Worm (Caenorhabditis elegans) whole organism, L4 larva: ENCODE data around the gene Y49G5A.1.

Experiments used
- F26F4.8 ChIP-seq: fragments of 200-800 bp; sonication (Bioruptor generic); conservative IDR thresholded peaks from 2 replicates; pipeline ENCODE4 v1.3.6; 2022; ENCODE audit warnings: missing genetic modification characterization, missing compliant biosample characterization
- F37D6.2 ChIP-seq: sonication (generic microtip); optimal IDR thresholded peaks from 2 replicates; lab custom pipeline; 2016; ENCODE audit warnings: mild to moderate bottlenecking, missing genetic modification characterization, missing compliant biosample characterization
- F49E8.2 ChIP-seq: sonication (generic microtip); optimal IDR thresholded peaks from 2 replicates; lab custom pipeline; 2016; ENCODE audit warnings: missing compliant biosample characterization, mild to moderate bottlenecking, missing genetic modification characterization, borderline replicate concordance
- T20F7.1 ChIP-seq: fragments of 200-800 bp; sonication (Bioruptor generic); optimal IDR thresholded peaks from 2 replicates; lab custom pipeline; 2018; ENCODE audit warnings: mild to moderate bottlenecking, missing genetic modification characterization, missing compliant biosample characterization
- T26A8.4 ChIP-seq: fragments of 200-800 bp; sonication (Bioruptor generic); IDR thresholded peaks from 2 replicates; pipeline ENCODE4 v1.3.6; 2022; ENCODE audit warnings: missing genetic modification characterization, missing compliant biosample characterization
- Y105C5A.15 ChIP-seq: fragments of 200-800 bp; sonication (Bioruptor generic); IDR thresholded peaks from 2 replicates; pipeline ENCODE4 v1.3.6; 2022; ENCODE audit warnings: missing genetic modification characterization, missing compliant biosample characterization
- Y5F2A.4 ChIP-seq: fragments of 200-800 bp; sonication (Bioruptor generic); optimal IDR thresholded peaks from 2 replicates; lab custom pipeline; 2018; ENCODE audit warnings: mild to moderate bottlenecking, missing genetic modification characterization, missing compliant biosample characterization
- Y75B8A.6 ChIP-seq: fragments of 200-800 bp; sonication (Bioruptor generic); IDR thresholded peaks from 2 replicates; pipeline ENCODE4 v1.3.6; 2022; ENCODE audit warnings: missing genetic modification reagents, missing genetic modification characterization, missing compliant biosample characterization
- ZK337.2 ChIP-seq: fragments of 200-800 bp; sonication (Bioruptor generic); IDR thresholded peaks from 2 replicates; pipeline ENCODE4 v1.3.6; 2022; ENCODE audit warnings: missing genetic modification reagents, missing genetic modification characterization, missing compliant biosample characterization
- aha-1 ChIP-seq: fragments of 150-350 bp; peaks from one replicate; lab custom pipeline; 2014; ENCODE audit warnings: missing biosample characterization, missing genetic modification characterization
- ama-1 ChIP-seq: fragments of 150-350 bp; optimal IDR thresholded peaks from 2 replicates; lab custom pipeline; 2014; ENCODE audit warnings: inconsistent platforms, mixed read lengths
- arid-1 ChIP-seq: fragments of 200-800 bp; sonication (Bioruptor generic); conservative IDR thresholded peaks from 2 replicates; pipeline ENCODE4 v1.3.6; 2022; ENCODE audit warnings: missing genetic modification reagents, missing genetic modification characterization, missing compliant biosample characterization
- cey-2 ChIP-seq: sonication (generic microtip); optimal IDR thresholded peaks from 3 replicates; lab custom pipeline; 2017; ENCODE audit warnings: missing genetic modification characterization, mild to moderate bottlenecking, missing compliant biosample characterization, antibody characterized with exemption, borderline replicate concordance; ENCODE audit not compliant: insufficient read depth
- ctbp-1 ChIP-seq: fragments of 200-800 bp; sonication (Bioruptor generic); IDR thresholded peaks from 2 replicates; pipeline ENCODE4 v1.3.6; 2022; ENCODE audit warnings: missing genetic modification reagents, missing genetic modification characterization, missing compliant biosample characterization
- daf-16 ChIP-seq, 3 experiments: sonication (generic microtip); optimal IDR thresholded peaks; 2 replicates each; lab custom pipeline; 2016 to 2017; ENCODE audit warnings: missing genetic modification characterization in 3 of 3, missing genetic modification reagents in 3 of 3, mild to moderate bottlenecking in 2 of 3, missing compliant biosample characterization in 2 of 3, missing biosample characterization in 1 of 3, moderate library complexity in 1 of 3
- daf-8 ChIP-seq: fragments of 200-800 bp; sonication (Bioruptor generic); IDR thresholded peaks from 2 replicates; pipeline ENCODE4 v1.3.6; 2022; ENCODE audit warnings: missing genetic modification characterization, missing compliant biosample characterization
- dmd-6 ChIP-seq: fragments of 200-800 bp; sonication (Bioruptor generic); IDR thresholded peaks from 2 replicates; pipeline ENCODE4 v1.3.6; 2022; ENCODE audit warnings: missing genetic modification reagents, missing genetic modification characterization, missing compliant biosample characterization
- dmd-9 ChIP-seq: fragments of 200-800 bp; sonication (Bioruptor generic); IDR thresholded peaks from 2 replicates; pipeline ENCODE4 v1.3.6; 2022; ENCODE audit warnings: missing genetic modification reagents, missing genetic modification characterization, missing compliant biosample characterization
- egl-43 ChIP-seq: fragments of 200-800 bp; sonication (Bioruptor generic); IDR thresholded peaks from 2 replicates; pipeline ENCODE4 v1.3.6; 2022; ENCODE audit warnings: missing genetic modification reagents, missing genetic modification characterization, missing compliant biosample characterization
- hif-1 ChIP-seq, 2 experiments: sonication (generic microtip); optimal IDR thresholded peaks; 2 replicates each; lab custom pipeline; 2016 to 2017; ENCODE audit warnings: missing compliant biosample characterization in 2 of 2, missing genetic modification characterization in 2 of 2, missing genetic modification reagents in 2 of 2, missing genotype in 2 of 2, mild to moderate bottlenecking in 1 of 2
- hlh-30 ChIP-seq: sonication (generic microtip); optimal IDR thresholded peaks from 2 replicates; lab custom pipeline; 2017; ENCODE audit warnings: antibody characterized with exemption, mild to moderate bottlenecking, missing genetic modification characterization, missing compliant biosample characterization; ENCODE audit not compliant: insufficient read depth
- lim-7 ChIP-seq: fragments of 200-800 bp; sonication (Bioruptor generic); IDR thresholded peaks from 2 replicates; pipeline ENCODE4 v1.3.6; 2022; ENCODE audit warnings: missing genetic modification characterization, missing compliant biosample characterization
- lin-15B ChIP-seq: fragments of 150-350 bp; sonication (generic microtip); optimal IDR thresholded peaks from 3 replicates; lab custom pipeline; 2014; ENCODE audit warnings: missing biosample characterization, missing genetic modification characterization
- lin-29 ChIP-seq: fragments of 200-800 bp; sonication (Bioruptor generic); IDR thresholded peaks from 2 replicates; pipeline ENCODE4 v1.3.6; 2022; ENCODE audit warnings: missing genetic modification reagents, missing genetic modification characterization, missing compliant biosample characterization
- lir-3 ChIP-seq: sonication (generic microtip); optimal IDR thresholded peaks from 2 replicates; lab custom pipeline; 2016; ENCODE audit warnings: mild to moderate bottlenecking, missing genetic modification characterization, missing compliant biosample characterization
- madf-9 ChIP-seq: fragments of 200-800 bp; sonication (Bioruptor generic); conservative IDR thresholded peaks from 2 replicates; pipeline ENCODE4 v1.3.6; 2022; ENCODE audit warnings: missing genetic modification reagents, missing genetic modification characterization, missing compliant biosample characterization
- mdt-29 ChIP-seq: fragments of 200-800 bp; sonication (Bioruptor generic); IDR thresholded peaks from 2 replicates; pipeline ENCODE4 v1.3.6; 2022; ENCODE audit warnings: missing genetic modification reagents, missing genetic modification characterization, missing compliant biosample characterization
- mxl-2 ChIP-seq: fragments of 200-800 bp; sonication (Bioruptor generic); conservative IDR thresholded peaks from 2 replicates; pipeline ENCODE4 v1.3.6; 2022; ENCODE audit warnings: missing genetic modification reagents, missing genetic modification characterization, missing compliant biosample characterization
- mxl-3 ChIP-seq: fragments of 200-800 bp; sonication (Bioruptor generic); optimal IDR thresholded peaks from 2 replicates; lab custom pipeline; 2018; ENCODE audit warnings: mild to moderate bottlenecking, missing genetic modification characterization, missing compliant biosample characterization
- nhr-111 ChIP-seq: fragments of 200-800 bp; sonication (Bioruptor generic); optimal IDR thresholded peaks from 2 replicates; lab custom pipeline; 2018; ENCODE audit warnings: mild to moderate bottlenecking, missing genetic modification characterization, missing compliant biosample characterization
- nhr-25 ChIP-seq: sonication (generic microtip); optimal IDR thresholded peaks from 2 replicates; lab custom pipeline; 2017; ENCODE audit warnings: missing genetic modification characterization, mild to moderate bottlenecking, missing compliant biosample characterization, antibody characterized with exemption, moderate library complexity, borderline replicate concordance; ENCODE audit not compliant: insufficient read depth
- nhr-42 ChIP-seq: fragments of 200-800 bp; sonication (Bioruptor generic); IDR thresholded peaks from 2 replicates; pipeline ENCODE4 v1.3.6; 2022; ENCODE audit warnings: missing genetic modification characterization, missing compliant biosample characterization
- nhr-6 ChIP-seq: fragments of 150-350 bp; optimal IDR thresholded peaks from 2 replicates; lab custom pipeline; 2014; ENCODE audit warnings: missing biosample characterization, missing genetic modification characterization
- nhr-76 ChIP-seq: fragments of 150-350 bp; optimal IDR thresholded peaks from 2 replicates; lab custom pipeline; 2014; ENCODE audit warnings: missing biosample characterization, missing genetic modification characterization
- nhr-77 ChIP-seq: fragments of 150-350 bp; optimal IDR thresholded peaks from 2 replicates; lab custom pipeline; 2014; ENCODE audit warnings: missing biosample characterization, missing genetic modification characterization
- sdz-12 ChIP-seq: fragments of 200-800 bp; sonication (Bioruptor generic); optimal IDR thresholded peaks from 2 replicates; lab custom pipeline; 2018; ENCODE audit warnings: mild to moderate bottlenecking, missing genetic modification characterization, missing compliant biosample characterization
- spr-3 ChIP-seq: fragments of 200-800 bp; sonication (Bioruptor generic); optimal IDR thresholded peaks from 2 replicates; lab custom pipeline; 2018; ENCODE audit warnings: mild to moderate bottlenecking, missing genetic modification characterization, missing compliant biosample characterization
- tag-97 ChIP-seq: fragments of 200-800 bp; sonication (Bioruptor generic); IDR thresholded peaks from 2 replicates; pipeline ENCODE4 v1.3.6; 2022; ENCODE audit warnings: missing genetic modification characterization, missing compliant biosample characterization
- unc-130 ChIP-seq: sonication (generic microtip); optimal IDR thresholded peaks from 2 replicates; lab custom pipeline; 2016; ENCODE audit warnings: missing genetic modification reagents, missing genetic modification characterization, missing compliant biosample characterization
- zfp-2 ChIP-seq: sonication (generic microtip); optimal IDR thresholded peaks from 2 replicates; lab custom pipeline; 2016; ENCODE audit warnings: mild to moderate bottlenecking, missing genetic modification characterization, missing compliant biosample characterization
- zip-11 ChIP-seq: fragments of 200-800 bp; sonication (Bioruptor generic); IDR thresholded peaks from 2 replicates; pipeline ENCODE4 v1.3.6; 2022; ENCODE audit warnings: missing genetic modification characterization, missing compliant biosample characterization
- ztf-11 ChIP-seq: fragments of 150-350 bp; optimal IDR thresholded peaks from 2 replicates; lab custom pipeline; 2014; ENCODE audit warnings: missing biosample characterization, missing genetic modification characterization
- ztf-7 ChIP-seq: fragments of 150-350 bp; optimal IDR thresholded peaks from 2 replicates; lab custom pipeline; 2014; ENCODE audit warnings: missing biosample characterization, missing genetic modification characterization

Gene Y49G5A.1

ce11 chrV:5265581-5265980, 21.6 kb downstream of the Y49G5A.1 start, which contains the start of the genes srt-69 and B0238.12:
srt-69 (minus strand) TSS chrV:5265681.
B0238.12 (plus strand) TSS chrV:5265844.
- TF ChIP-seq hlh-30 (tag; lab: Kevin White, UChicago): no peak
- TF ChIP-seq mdt-29 (GFP tag; lab: Robert Waterston, UW): no peak
- TF ChIP-seq madf-9: no peak
- TF ChIP-seq lin-29 (GFP tag; lab: Robert Waterston, UW): no peak
- TF ChIP-seq ztf-7 (tag; lab: Kevin White, UChicago): no peak
- TF ChIP-seq egl-43 (GFP tag; lab: Robert Waterston, UW): no peak
- TF ChIP-seq T26A8.4 (GFP tag; lab: Robert Waterston, UW): no peak
- TF ChIP-seq sdz-12: no peak

ce11 chrV:5262999-5263398, 24.2 kb downstream of the Y49G5A.1 start, which contains the start of gene cest-30:
cest-30 (minus strand) TSS chrV:5263099.
- TF ChIP-seq T20F7.1 (GFP tag; lab: Kevin White, UChicago) (no peak), T26A8.4 (GFP tag; lab: Robert Waterston, UW) (no peak), lir-3 (no peak), dmd-6 (no peak), zip-11 (GFP tag; lab: Robert Waterston, UW) (no peak), zfp-2 (no peak), Y75B8A.6 (GFP tag; lab: Robert Waterston, UW) (no peak), arid-1 (GFP tag; lab: Robert Waterston, UW) (no peak), ztf-11 (tag; lab: Kevin White, UChicago) (no peak), unc-130 (no peak), nhr-25 (tag; lab: Kevin White, UChicago) (no peak), egl-43 (GFP tag; lab: Robert Waterston, UW) (no peak), hif-1 (tag; optimal IDR thresholded peaks at IDR 0.05; lab: Kevin White, UChicago) (no peak), aha-1 (no peak), madf-9 (no peak), F37D6.2 (tag; lab: Kevin White, UChicago) (no peak), ama-1 (lab: Kevin White, UChicago) (no peak), lin-15B (tag; lab: Kevin White, UChicago) (no peak), tag-97 (GFP tag; lab: Robert Waterston, UW) (no peak), daf-8 (no peak)

DNA sequence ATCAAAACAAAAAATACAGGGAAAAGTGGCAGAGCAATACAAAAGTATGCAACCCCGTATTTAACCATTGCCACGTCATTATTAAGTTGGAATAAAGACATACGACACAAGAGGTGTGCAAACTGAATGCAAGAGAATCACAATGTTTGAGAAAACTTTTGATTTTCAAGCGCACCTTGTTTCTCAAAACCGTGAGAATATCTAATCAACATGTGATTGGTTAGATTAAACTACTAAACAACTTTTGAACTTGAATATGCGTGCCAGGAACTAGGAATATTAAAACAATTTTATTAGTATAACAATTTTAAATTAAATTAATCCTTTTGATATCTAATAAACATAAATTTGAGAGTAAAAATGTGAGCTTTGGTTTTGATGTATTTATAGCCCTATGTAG, 27.7 kb downstream of the Y49G5A.1 start, which contains the start of gene srt-70:
Gene srt-70 (minus strand): TSS at position 101 of the 400 bp plus-strand sequence.
- TF ChIP-seq tag-97 (GFP tag; lab: Robert Waterston, UW): no peak
- no peak for TF ChIP-seq nhr-76
- no peak for TF ChIP-seq ZK337.2 (GFP tag; lab: Robert Waterston, UW)
- TF ChIP-seq lim-7 (GFP tag; lab: Robert Waterston, UW): no peak
- TF ChIP-seq Y105C5A.15 (GFP tag; lab: Robert Waterston, UW): no peak
- TF ChIP-seq nhr-77 (tag; lab: Kevin White, UChicago): no peak
- no peak for TF ChIP-seq dmd-6
- no peak for TF ChIP-seq dmd-9 (GFP tag; lab: Robert Waterston, UW)
- no peak for TF ChIP-seq nhr-111 (GFP tag; lab: Kevin White, UChicago)
- no peak for TF ChIP-seq mxl-2 (GFP tag; lab: Robert Waterston, UW)
- TF ChIP-seq spr-3 (GFP tag; lab: Kevin White, UChicago): no peak
- no peak for TF ChIP-seq ctbp-1 (GFP tag; lab: Robert Waterston, UW)

DNA sequence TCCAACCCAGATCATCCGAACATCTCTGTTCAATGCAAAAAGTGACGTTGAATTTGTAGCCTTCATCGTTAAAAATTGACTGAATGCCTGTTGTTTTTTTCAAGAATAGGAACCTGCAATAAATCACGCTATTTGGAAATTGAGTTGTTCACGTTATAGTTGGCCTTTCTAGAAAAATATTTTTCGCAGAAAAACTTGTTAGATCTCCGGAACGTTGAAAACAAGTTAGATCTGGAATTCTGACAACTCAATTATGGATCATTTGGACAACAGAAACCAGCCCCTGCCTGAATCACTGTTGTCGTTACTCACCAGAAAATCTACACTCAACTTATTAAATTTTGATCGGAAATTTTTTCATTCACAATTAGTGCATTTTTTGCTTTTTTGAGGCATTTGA, 29.8 kb downstream of the Y49G5A.1 start, which contains the start of gene srt-67:
Gene srt-67 (minus strand): TSS at position 101 of the 400 bp plus-strand sequence.
- TF ChIP-seq F26F4.8 (GFP tag; lab: Robert Waterston, UW) (no peak), dmd-9 (GFP tag; lab: Robert Waterston, UW) (no peak), nhr-42 (GFP tag; lab: Robert Waterston, UW) (no peak), daf-16 (GFP tag; optimal IDR thresholded peaks at IDR 0.05; lab: Kevin White, UChicago) (no peak), daf-16 (tag; optimal IDR thresholded peaks at IDR 0.05; lab: Kevin White, UChicago) (no peak), Y5F2A.4 (GFP tag; lab: Kevin White, UChicago) (no peak), nhr-6 (tag; lab: Kevin White, UChicago) (no peak), cey-2 (no peak), mxl-3 (GFP tag; lab: Kevin White, UChicago) (no peak), F49E8.2 (tag; lab: Kevin White, UChicago) (no peak)
